Worm (Caenorhabditis elegans): ENCODE measurements around the gene clec-1.

ce11 chrV:5726463-5726862 is 26.5 kb downstream of the clec-1 start, which contains the start of gene K09H11.4:
- TF ChIP-seq R02D3.7 (tag; optimal IDR thresholded peaks at IDR 0.05) (no peak), nhr-25 (tag; optimal IDR thresholded peaks at IDR 0.05) (no peak), nhr-77 (tag; optimal IDR thresholded peaks at IDR 0.05) (no peak), tbx-2 (tag; optimal IDR thresholded peaks at IDR 0.05) (no peak), ama-1 (optimal IDR thresholded peaks at IDR 0.05) (no peak), nhr-237 (tag; optimal IDR thresholded peaks at IDR 0.05) (no peak), ceh-28 (tag; optimal IDR thresholded peaks at IDR 0.05) (no peak)

Measured in whole organism, L3 larva.